Worm (Caenorhabditis elegans): ENCODE data around the gene Y79H2A.2.

Gene Y79H2A.2

DNA sequence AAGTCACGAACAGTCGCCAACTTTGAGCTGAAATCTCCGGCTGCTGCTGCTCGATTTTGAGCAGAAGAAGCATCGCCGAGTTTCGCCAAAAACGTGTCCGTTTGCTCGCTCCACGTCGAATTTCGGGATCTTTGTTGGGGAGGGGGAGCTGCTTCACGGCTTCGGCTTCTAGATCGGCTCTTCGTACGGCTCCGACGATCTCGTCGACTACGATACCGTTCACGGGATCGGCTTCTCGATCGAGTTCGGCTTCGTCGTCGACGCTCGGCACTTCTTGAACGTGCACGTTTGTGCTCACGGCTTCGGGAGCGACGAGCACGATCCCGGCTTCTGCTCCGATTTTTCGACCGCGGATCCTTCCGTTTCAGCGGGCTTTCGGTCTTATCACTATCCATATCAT is 6.6 kb upstream of the Y79H2A.2 start:
- TF ChIP-seq egrh-3 (GFP tag; IDR thresholded peaks at IDR 0.05) (peak; percentile 70; the same call in 1 of the 2 replicates), zfh-2 (GFP tag; conservative IDR thresholded peaks at IDR 0.05) (peak; percentile 90), nfyb-1 (GFP tag; IDR thresholded peaks at IDR 0.05) (0 out of 2 replicates have a peak, but pooled peaks have one; percentile 16), lin-26 (GFP tag; IDR thresholded peaks at IDR 0.05) (no peak)

- TF ChIP-seq egrh-3 (GFP tag; IDR thresholded peaks at IDR 0.05): peak; percentile 81
- TF ChIP-seq madf-10 (tag; optimal IDR thresholded peaks at IDR 0.05): no peak
- TF ChIP-seq zfh-2 (GFP tag; conservative IDR thresholded peaks at IDR 0.05): peak; percentile 90
These were observed 3.7 kb upstream of the Y79H2A.2 start for ce11 chrIII:12034311-12034710.

DNA sequence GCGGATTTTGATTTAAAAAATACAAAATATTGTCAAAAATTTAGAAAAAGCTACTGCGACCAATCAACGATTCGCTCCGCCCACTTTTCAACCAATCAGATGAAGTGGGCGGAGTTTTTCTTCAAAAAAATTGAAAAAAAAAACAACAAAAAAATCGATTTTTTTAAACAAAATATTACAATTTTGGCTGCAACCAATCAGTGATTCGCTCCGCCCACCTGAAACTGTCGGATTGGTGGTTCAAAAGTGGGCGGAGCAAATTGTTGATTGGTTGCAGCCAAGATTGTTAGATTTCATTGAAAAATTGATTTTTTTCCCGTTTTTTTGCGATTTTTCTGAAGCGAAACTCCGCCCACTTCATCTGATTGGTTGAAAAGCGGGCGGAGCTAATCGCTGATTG is 2.7 kb upstream of the Y79H2A.2 start:
- 0 out of 2 replicates have a peak, but pooled peaks have one; percentile 30 for TF ChIP-seq nfyb-1 (GFP tag; IDR thresholded peaks at IDR 0.05)
- no peak for TF ChIP-seq mcd-1 (GFP tag; IDR thresholded peaks at IDR 0.05)
- no peak for TF ChIP-seq tbp1 (GFP tag; optimal IDR thresholded peaks at IDR 0.05)

DNA sequence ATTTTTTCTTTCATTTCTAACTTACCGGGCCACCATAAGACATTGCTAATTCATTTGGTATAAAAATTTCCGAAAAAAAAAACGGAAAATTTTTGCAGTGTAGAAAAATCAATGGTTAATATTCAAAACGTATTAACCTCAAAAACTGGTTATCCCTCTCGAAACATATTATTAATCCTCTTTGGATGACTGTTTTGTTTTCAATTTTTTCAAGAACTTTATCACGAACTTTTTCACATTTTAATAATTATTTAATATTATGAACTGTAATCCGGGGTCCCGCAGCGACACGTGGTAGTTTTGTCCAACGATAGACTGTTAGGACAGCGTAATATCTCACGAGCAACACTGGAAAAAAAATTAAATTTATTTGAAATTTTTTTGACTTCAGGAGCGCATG is 1.8 kb downstream of the Y79H2A.2 start, which contains the start of gene Y79H2A.12:
Gene Y79H2A.12, minus strand, starts transcription at position 101 of the 400 bp plus-strand sequence.
- TF ChIP-seq ceh-79 (tag; optimal IDR thresholded peaks at IDR 0.05): no peak
- TF ChIP-seq let-526 (GFP tag; IDR thresholded peaks at IDR 0.05): no peak
- TF ChIP-seq pbrm-1 (GFP tag; IDR thresholded peaks at IDR 0.05): no peak
- no peak for TF ChIP-seq Y95B8A.8 (GFP tag; IDR thresholded peaks at IDR 0.05)
- TF ChIP-seq zim-3 (tag; optimal IDR thresholded peaks at IDR 0.05): no peak
- TF ChIP-seq nhr-27 (tag; optimal IDR thresholded peaks at IDR 0.05): no peak
- no peak for TF ChIP-seq F37B4.10 (GFP tag; IDR thresholded peaks at IDR 0.05)
- TF ChIP-seq nfya-1 (tag; optimal IDR thresholded peaks at IDR 0.05; ENCODE audit: borderline replicate concordance, insufficient read depth): no peak

ce11 chrIII:12022281-12022680 is 8.3 kb downstream of the Y79H2A.2 start:
- TF ChIP-seq B0336.3 (GFP tag; IDR thresholded peaks at IDR 0.05) (peak; percentile 67; the same call in 1 of the 2 replicates), dox-1 (GFP tag; IDR thresholded peaks at IDR 0.05) (0 out of 2 replicates have a peak, but pooled peaks have one; percentile 29), hsf-1 (GFP tag; IDR thresholded peaks at IDR 0.05) (0 out of 2 replicates have a peak, but pooled peaks have one; percentile 8), egrh-3 (GFP tag; IDR thresholded peaks at IDR 0.05) (0 out of 2 replicates have a peak, but pooled peaks have one; percentile 26), hlh-12 (tag; optimal IDR thresholded peaks at IDR 0.05) (no peak), mcd-1 (GFP tag; IDR thresholded peaks at IDR 0.05) (no peak), F10E7.11 (tag; optimal IDR thresholded peaks at IDR 0.05) (no peak), zfh-2 (GFP tag; conservative IDR thresholded peaks at IDR 0.05) (peak; percentile 73), F57A8.1 (GFP tag; optimal IDR thresholded peaks at IDR 0.05) (peak; percentile 16)

ce11 chrIII:12020074-12020602 is 10.4 kb downstream of the Y79H2A.2 start, which contains the start of gene brp-1:
Gene brp-1, plus strand, starts transcription at chrIII:12020552.
- TF ChIP-seq K11D2.4 (GFP tag; IDR thresholded peaks at IDR 0.05) (no peak), atf-7 (tag; optimal IDR thresholded peaks at IDR 0.05) (peak; percentile 76), ama-1 (optimal IDR thresholded peaks at IDR 0.05) (peak; percentile 9), ama-1 (GFP tag; optimal IDR thresholded peaks at IDR 0.05) (no peak)

DNA sequence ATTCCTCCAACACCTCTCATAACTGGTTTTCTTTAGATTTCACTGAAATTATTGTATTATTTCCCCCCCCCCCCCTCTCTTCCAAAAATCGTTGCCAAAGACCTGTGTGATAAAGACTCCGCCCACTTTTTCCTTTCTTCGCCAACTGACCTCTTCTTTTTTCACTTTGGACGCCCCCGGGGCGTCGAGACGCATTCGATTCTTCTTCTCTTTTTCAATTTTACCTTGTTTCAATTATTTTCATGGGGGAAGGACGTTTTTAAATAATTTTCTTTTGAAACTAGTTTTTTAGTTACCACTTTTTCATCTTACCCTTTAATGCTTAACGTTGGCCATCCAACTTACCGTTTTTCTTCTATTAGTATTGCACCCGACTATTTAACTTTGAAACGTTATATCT is 12.6 kb downstream of the Y79H2A.2 start:
- TF ChIP-seq K12H6.12 (tag; optimal IDR thresholded peaks at IDR 0.05): no peak
- no peak for TF ChIP-seq madf-8 (GFP tag; conservative IDR thresholded peaks at IDR 0.05)
- TF ChIP-seq lin-54 (GFP tag; optimal IDR thresholded peaks at IDR 0.05): no peak
- no peak for TF ChIP-seq fkh-3 (tag; optimal IDR thresholded peaks at IDR 0.05)
- TF ChIP-seq mxl-1 (tag; optimal IDR thresholded peaks at IDR 0.05): no peak
- no peak for TF ChIP-seq ceh-40 (GFP tag; IDR thresholded peaks at IDR 0.05)
- no peak for TF ChIP-seq lir-1 (GFP tag; conservative IDR thresholded peaks at IDR 0.05)
- TF ChIP-seq bed-2 (GFP tag; IDR thresholded peaks at IDR 0.05): no peak
- no peak for TF ChIP-seq ama-1 (optimal IDR thresholded peaks at IDR 0.05)
- TF ChIP-seq ama-1 (GFP tag; optimal IDR thresholded peaks at IDR 0.05): no peak
- TF ChIP-seq nhr-179 (tag; optimal IDR thresholded peaks at IDR 0.05): no peak
- TF ChIP-seq F57A8.1 (GFP tag; optimal IDR thresholded peaks at IDR 0.05): no peak
- TF ChIP-seq egl-44 (GFP tag; IDR thresholded peaks at IDR 0.05): no peak
- no peak for TF ChIP-seq F22D6.2 (tag; optimal IDR thresholded peaks at IDR 0.05)
- no peak for TF ChIP-seq F10E7.11 (tag; optimal IDR thresholded peaks at IDR 0.05)
- TF ChIP-seq egrh-3 (GFP tag; IDR thresholded peaks at IDR 0.05): no peak
- TF ChIP-seq hmg-1.2 (GFP tag; IDR thresholded peaks at IDR 0.05): no peak
- TF ChIP-seq dpl-1 (GFP tag; optimal IDR thresholded peaks at IDR 0.05): no peak
- no peak for TF ChIP-seq pbrm-1 (GFP tag; IDR thresholded peaks at IDR 0.05)
